Worm (Caenorhabditis elegans): ENCODE results near the gene jmjd-1.1.

- TF ChIP-seq egl-44 (GFP tag; IDR thresholded peaks at IDR 0.05) (no peak), snpc-4 (GFP tag; optimal IDR thresholded peaks at IDR 0.05) (no peak), snpc-4 (tag; optimal IDR thresholded peaks at IDR 0.05) (no peak), zim-3 (tag; optimal IDR thresholded peaks at IDR 0.05) (no peak)
These were observed 32.1 kb upstream of the jmjd-1.1 start, which contains the start of gene F44E5.1 for ce11 chrII:11774218-11774617.
